Fruit fly (Drosophila melanogaster): ENCODE results near the gene MICU1.

MICU1 gene

dm6 chr2L:7217931-7218330 is 35.9 kb downstream of the MICU1 start:
- TF ChIP-seq CG18599 (GFP tag; optimal IDR thresholded peaks at IDR 0.05) (peak; percentile 39), ems (GFP tag; optimal IDR thresholded peaks at IDR 0.05) (no peak), Taf1 (GFP tag; IDR thresholded peaks at IDR 0.05) (no peak), CG15514 (GFP tag; optimal IDR thresholded peaks at IDR 0.05) (no peak), CG7987 (GFP tag; optimal IDR thresholded peaks at IDR 0.05) (no peak), Dp (GFP tag; optimal IDR thresholded peaks at IDR 0.05) (no peak), dimm (GFP tag; IDR thresholded peaks at IDR 0.05) (no peak), mirr (GFP tag; optimal IDR thresholded peaks at IDR 0.05) (peak; percentile 95), cad (GFP tag; optimal IDR thresholded peaks at IDR 0.05) (peak; percentile 25), CG14860 (GFP tag; IDR thresholded peaks at IDR 0.05; ENCODE audit: partially characterized antibody) (no peak), Lim3 (GFP tag; IDR thresholded peaks at IDR 0.05) (no peak), Med (GFP tag) (peak; percentile 52), CG13894 (tag; optimal IDR thresholded peaks at IDR 0.05) (peak; percentile 8), Opbp (GFP tag; IDR thresholded peaks at IDR 0.05; ENCODE audit: partially characterized antibody) (no peak; the same call in 2 of the 3 replicates), gce (GFP tag; IDR thresholded peaks at IDR 0.05) (no peak), CG13296 (GFP tag; optimal IDR thresholded peaks at IDR 0.05) (peak; percentile 25), Oaz (GFP tag; IDR thresholded peaks at IDR 0.05) (no peak), exex (tag; optimal IDR thresholded peaks at IDR 0.05) (peak; percentile 98), CG15479 (GFP tag; optimal IDR thresholded peaks at IDR 0.05) (peak; percentile 99), CG3281 (GFP tag; optimal IDR thresholded peaks at IDR 0.05) (peak; percentile 2), pum (GFP tag; optimal IDR thresholded peaks at IDR 0.05) (no peak), ATbp (GFP tag; optimal IDR thresholded peaks at IDR 0.05) (no peak), wdn (GFP tag; IDR thresholded peaks at IDR 0.05) (no peak), CG8290 (GFP tag; optimal IDR thresholded peaks at IDR 0.05) (no peak), CG8290 (tag; optimal IDR thresholded peaks at IDR 0.05) (peak in 1 of 2 experiments; percentile 21), CG15073 (GFP tag; optimal IDR thresholded peaks at IDR 0.05) (no peak), GATAe (GFP tag; conservative IDR thresholded peaks at IDR 0.05) (0 out of 2 replicates have a peak, but pooled peaks have one; percentile 24), ranshi (GFP tag; IDR thresholded peaks at IDR 0.05) (no peak), Hand (GFP tag; optimal IDR thresholded peaks at IDR 0.05) (no peak), sd (tag; optimal IDR thresholded peaks at IDR 0.05) (peak; percentile 90), CG34376 (GFP tag; optimal IDR thresholded peaks at IDR 0.05) (peak; percentile 94), kni (GFP tag; optimal IDR thresholded peaks at IDR 0.05) (no peak), CG3726 (GFP tag; IDR thresholded peaks at IDR 0.05) (no peak), Ets65A (GFP tag) (peak; percentile 24), Nf-YA (GFP tag; IDR thresholded peaks at IDR 0.05) (no peak), sug (tag; optimal IDR thresholded peaks at IDR 0.05) (peak; percentile 98), lab (GFP tag; optimal IDR thresholded peaks at IDR 0.05) (no peak), Dip3 (GFP tag; optimal IDR thresholded peaks at IDR 0.05) (no peak), CG16813 (GFP tag; IDR thresholded peaks at IDR 0.05; ENCODE audit: partially characterized antibody) (no peak), HmgD (GFP tag; optimal IDR thresholded peaks at IDR 0.05) (no peak), dpn (GFP tag; optimal IDR thresholded peaks at IDR 0.05) (no peak), B-H2 (GFP tag; optimal IDR thresholded peaks at IDR 0.05) (peak; percentile 38), otp (GFP tag; IDR thresholded peaks at IDR 0.05) (no peak), CG8478 (optimal IDR thresholded peaks at IDR 0.05) (no peak), peb (GFP tag; IDR thresholded peaks at IDR 0.05) (no peak), ind (GFP tag; optimal IDR thresholded peaks at IDR 0.05) (no peak), insv (GFP tag; optimal IDR thresholded peaks at IDR 0.05) (no peak), CG32532 (GFP tag; IDR thresholded peaks at IDR 0.05) (peak; percentile 28; the same call in 1 of the 2 replicates), CG32767 (GFP tag; IDR thresholded peaks at IDR 0.05) (no peak), CG10543 (GFP tag; optimal IDR thresholded peaks at IDR 0.05) (peak; percentile 21), CG2678 (tag; optimal IDR thresholded peaks at IDR 0.05) (peak; percentile 1), Eip74EF (GFP tag; optimal IDR thresholded peaks at IDR 0.05) (no peak)
